Worm (Caenorhabditis elegans): ENCODE data around the gene F40G9.9.
"Not testable (repeated sequence)": the region's sequence is repeated elsewhere in the genome, so short reads cannot be mapped to it uniquely, and the experiment has no call there.

Gene F40G9.9

DNA sequence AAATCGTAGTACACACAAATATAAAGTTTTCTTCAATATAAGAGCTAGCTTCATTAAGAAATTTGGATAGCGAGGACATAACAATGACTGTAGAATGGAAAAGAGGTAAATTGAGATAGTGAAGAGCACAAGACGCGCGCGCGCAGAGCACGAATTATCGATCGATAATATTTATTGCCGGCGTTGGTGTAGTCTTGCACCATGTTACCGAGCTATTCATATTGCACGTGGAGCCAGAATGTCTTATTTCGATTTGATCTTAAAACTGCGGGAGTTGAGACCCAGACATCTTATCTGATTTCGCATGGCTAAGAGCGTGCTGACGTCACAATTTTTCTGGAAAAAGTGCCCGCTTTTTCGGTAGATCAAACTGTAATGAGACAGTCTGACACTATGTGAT lies 2.0 kb downstream of the F40G9.9 start, which contains the start of gene F40G9.18:
TSS of gene F40G9.18 (minus strand) at position 101 of the 400 bp plus-strand sequence.
- TF ChIP-seq rec-8 (tag; optimal IDR thresholded peaks at IDR 0.05): no peak
- TF ChIP-seq dpl-1 (GFP tag; optimal IDR thresholded peaks at IDR 0.05): no peak
- TF ChIP-seq efl-1 (GFP tag; optimal IDR thresholded peaks at IDR 0.05): no peak
- no peak for TF ChIP-seq F49E8.2 (tag; optimal IDR thresholded peaks at IDR 0.05; ENCODE audit: insufficient read depth)
- TF ChIP-seq ekl-4 (GFP tag; IDR thresholded peaks at IDR 0.05): no peak
- no peak for TF ChIP-seq hlh-12 (tag; optimal IDR thresholded peaks at IDR 0.05)

DNA sequence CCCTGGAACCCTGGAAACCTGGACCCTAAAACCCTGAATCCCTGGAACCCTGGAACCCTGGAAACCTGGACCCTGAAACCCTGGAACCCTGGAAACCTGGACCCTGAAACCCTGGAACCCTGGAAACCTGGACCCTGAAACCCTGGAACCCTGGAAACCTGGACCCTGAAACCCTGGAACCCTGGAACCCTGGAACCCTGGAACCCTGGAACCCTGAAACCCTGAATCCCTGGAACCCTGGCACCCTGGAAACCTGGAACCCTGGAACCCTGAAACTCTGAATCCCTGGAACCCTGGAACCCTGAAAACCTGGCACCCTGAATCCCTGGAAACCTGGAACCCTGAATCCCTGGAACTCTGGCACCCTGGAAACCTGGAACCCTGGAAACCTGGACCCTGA lies 3.1 kb downstream of the F40G9.9 start:
- peak; percentile 82 for TF ChIP-seq zfh-2 (GFP tag; conservative IDR thresholded peaks at IDR 0.05)
- TF ChIP-seq egrh-3 (GFP tag; IDR thresholded peaks at IDR 0.05): peak; percentile 85

DNA sequence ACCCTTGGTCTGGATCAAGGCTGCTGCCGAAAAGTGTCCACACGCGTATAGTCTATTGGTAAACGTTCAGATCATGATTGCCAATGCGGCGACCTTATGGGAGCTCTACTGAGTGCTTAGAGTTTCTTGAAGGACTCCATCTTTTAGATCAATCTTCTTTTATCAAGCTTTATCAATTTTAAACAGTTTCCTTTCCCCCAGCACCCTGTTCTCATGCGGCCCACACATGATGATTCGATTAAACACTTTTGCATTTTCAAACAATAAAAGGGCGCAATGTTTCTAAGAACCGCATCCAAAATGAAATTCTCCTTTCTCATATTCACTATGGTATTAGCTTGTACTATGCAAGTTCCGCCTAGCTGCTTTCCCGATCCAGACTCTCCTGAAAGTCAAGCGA lies 6.1 kb downstream of the F40G9.9 start, which contains the start of gene F40G9.7:
TSS of gene F40G9.7 (plus strand) at position 301 of the 400 bp plus-strand sequence.
- TF ChIP-seq attf-6 (GFP tag; IDR thresholded peaks at IDR 0.05): no peak
- TF ChIP-seq akir-1 (GFP tag; optimal IDR thresholded peaks at IDR 0.05): no peak
- TF ChIP-seq ztf-22 (GFP tag; optimal IDR thresholded peaks at IDR 0.05): no peak
- TF ChIP-seq madf-6 (GFP tag; IDR thresholded peaks at IDR 0.05): no peak
- no peak for TF ChIP-seq attf-5 (GFP tag; optimal IDR thresholded peaks at IDR 0.05)
- no peak for TF ChIP-seq T07F8.4 (tag; optimal IDR thresholded peaks at IDR 0.05)
- TF ChIP-seq madf-10 (tag; optimal IDR thresholded peaks at IDR 0.05): no peak

DNA sequence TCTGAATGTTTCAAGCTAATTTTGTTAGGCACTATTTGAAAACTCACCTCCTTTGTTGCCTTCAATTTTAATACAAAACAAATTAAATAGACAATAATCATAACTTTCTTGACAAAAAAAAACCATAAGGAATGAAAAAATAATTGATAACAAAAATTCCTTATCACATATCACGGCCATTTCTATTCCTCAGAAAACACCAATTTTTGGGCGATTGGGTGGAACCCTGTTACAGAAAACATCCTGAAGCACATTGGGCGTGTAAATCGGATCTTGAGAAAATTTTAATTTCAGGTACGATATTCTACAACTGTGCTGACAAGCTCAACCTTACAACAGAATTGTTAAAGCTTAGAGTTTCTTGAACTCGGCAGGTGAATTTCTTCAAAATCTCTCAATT lies 6.7 kb downstream of the F40G9.9 start, which contains the start of gene F40G9.8:
TSS of gene F40G9.8 (minus strand) at position 101 of the 400 bp plus-strand sequence.
- TF ChIP-seq ceh-79 (tag; optimal IDR thresholded peaks at IDR 0.05): no peak
- no peak for TF ChIP-seq F52B5.7 (tag; optimal IDR thresholded peaks at IDR 0.05)
- TF ChIP-seq C17E4.6 (GFP tag; IDR thresholded peaks at IDR 0.05): no peak
- TF ChIP-seq efl-1 (GFP tag; optimal IDR thresholded peaks at IDR 0.05): no peak

DNA sequence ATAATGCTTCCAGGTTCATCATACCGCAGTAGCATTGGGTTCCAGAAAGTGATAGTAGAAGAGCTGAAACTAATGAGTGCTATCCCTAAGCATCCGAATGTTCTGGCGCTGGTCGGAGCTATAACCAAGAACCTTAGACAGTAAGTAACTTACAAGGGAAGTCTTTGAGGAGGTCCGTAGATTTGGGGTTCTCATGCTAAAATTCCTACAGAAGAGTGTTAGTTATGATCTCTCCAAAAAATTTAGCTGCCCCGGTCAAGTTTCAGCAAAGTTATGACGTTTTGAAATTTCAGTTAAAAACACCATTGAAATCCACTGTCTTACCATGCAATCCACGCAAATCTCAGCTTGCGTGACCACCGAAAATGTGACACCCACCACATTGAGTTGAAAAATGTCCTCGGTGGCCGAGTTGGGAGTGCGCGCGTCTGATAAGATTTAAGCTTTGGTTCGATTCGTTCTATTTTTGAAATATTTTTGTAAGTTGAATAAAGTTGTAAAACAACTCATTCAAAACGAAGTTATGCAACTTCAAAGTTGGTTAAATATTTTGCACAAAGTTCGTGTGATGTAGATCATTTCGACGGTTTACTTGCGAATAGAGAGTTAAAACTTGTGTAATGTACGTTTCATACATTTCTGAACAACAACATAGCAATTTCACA lies 10.6 kb downstream of the F40G9.9 start:
- peak; percentile 74 for TF ChIP-seq tbp1 (GFP tag; optimal IDR thresholded peaks at IDR 0.05)
- peak; percentile 53 for TF ChIP-seq B0261.1 (tag; optimal IDR thresholded peaks at IDR 0.05)
- TF ChIP-seq lin-26 (GFP tag; IDR thresholded peaks at IDR 0.05): peak; percentile 43; the same call in 1 of the 2 replicates
- not testable (repeated sequence) for TF ChIP-seq rpc-1 (optimal IDR thresholded peaks at IDR 0.05)
- TF ChIP-seq rpc-1 (tag; optimal IDR thresholded peaks at IDR 0.05): peak; percentile 50

DNA sequence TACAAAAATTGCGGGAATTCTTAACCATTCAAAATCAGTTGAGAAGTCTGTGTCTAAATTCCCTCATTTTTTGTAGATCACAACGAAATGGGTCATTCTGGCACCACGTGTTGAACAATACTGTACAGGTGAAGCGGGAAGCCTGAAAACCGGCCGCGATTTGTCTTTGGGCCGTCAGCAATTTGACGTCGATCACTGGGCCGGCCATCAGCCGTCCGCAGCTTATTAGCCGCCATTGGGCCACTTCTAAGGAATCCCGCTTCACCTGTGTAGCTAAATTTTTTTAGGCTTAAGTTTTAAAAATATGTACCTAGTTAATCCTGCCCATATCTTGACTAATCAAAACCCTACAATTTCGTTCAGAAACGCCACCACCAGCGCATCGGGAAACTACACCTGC lies 11.9 kb downstream of the F40G9.9 start:
- TF ChIP-seq fkh-3 (tag; optimal IDR thresholded peaks at IDR 0.05) (peak; percentile 19), madf-3 (GFP tag; IDR thresholded peaks at IDR 0.05) (0 out of 2 replicates have a peak, but pooled peaks have one; percentile 0), bed-1 (GFP tag; IDR thresholded peaks at IDR 0.05) (no peak), F10E7.11 (tag; optimal IDR thresholded peaks at IDR 0.05) (no peak), zfh-2 (GFP tag; conservative IDR thresholded peaks at IDR 0.05) (peak; percentile 63; the same call in 1 of the 2 replicates), dpl-1 (GFP tag; optimal IDR thresholded peaks at IDR 0.05) (no peak), ekl-4 (GFP tag; IDR thresholded peaks at IDR 0.05) (peak; percentile 38; the same call in 1 of the 2 replicates), ztf-18 (tag; optimal IDR thresholded peaks at IDR 0.05) (no peak)
